Fruit fly (Drosophila melanogaster): ENCODE results near the gene CG14118.

- TF ChIP-seq CG4496 (GFP tag; IDR thresholded peaks at IDR 0.05) (no peak), CG32121 (GFP tag; IDR thresholded peaks at IDR 0.05) (no peak), CG12605 (GFP tag; IDR thresholded peaks at IDR 0.05) (no peak), fd96Ca (GFP tag; IDR thresholded peaks at IDR 0.05) (no peak)
Measured at dm6 chr3L:12864472-12864871, 28.0 kb upstream of the CG14118 start.

All from whole organism, pupa.